Worm (Caenorhabditis elegans) whole organism, young adult: ENCODE measurements around the gene ram-5.

ENCODE experiments used
- C17E4.6 ChIP-seq: fragments of 200-800 bp; sonication (Bioruptor generic); IDR thresholded peaks from 2 replicates; pipeline ENCODE4 v1.3.6; 2022; ENCODE audit warnings: missing genetic modification reagents, missing genetic modification characterization, missing compliant biosample characterization
- F37B4.10 ChIP-seq: fragments of 200-800 bp; sonication (Bioruptor generic); IDR thresholded peaks from 2 replicates; pipeline ENCODE4 v1.3.6; 2022; ENCODE audit warnings: missing genetic modification characterization, missing compliant biosample characterization
- F39B2.1 ChIP-seq: fragments of 200-800 bp; sonication (Bioruptor generic); IDR thresholded peaks from 2 replicates; pipeline ENCODE4 v1.3.6; 2022; ENCODE audit warnings: missing genetic modification reagents, missing genetic modification characterization, missing compliant biosample characterization
- akir-1 ChIP-seq: fragments of 200-800 bp; sonication (Bioruptor generic); optimal IDR thresholded peaks from 2 replicates; lab custom pipeline; 2018; ENCODE audit warnings: mild to moderate bottlenecking, missing genetic modification characterization, moderate library complexity, missing compliant biosample characterization
- atf-7 ChIP-seq: sonication (generic microtip); optimal IDR thresholded peaks from 2 replicates; lab custom pipeline; 2017; ENCODE audit warnings: mild to moderate bottlenecking, missing genetic modification characterization, missing compliant biosample characterization
- ceh-40 ChIP-seq: fragments of 200-800 bp; sonication (Bioruptor generic); IDR thresholded peaks from 2 replicates; pipeline ENCODE4 v1.3.6; 2022; ENCODE audit warnings: missing genetic modification characterization, missing compliant biosample characterization
- hlh-12 ChIP-seq: sonication (generic microtip); optimal IDR thresholded peaks from 2 replicates; lab custom pipeline; 2016; ENCODE audit warnings: missing genetic modification characterization, missing compliant biosample characterization
- madf-10 ChIP-seq: sonication (generic microtip); optimal IDR thresholded peaks from 2 replicates; lab custom pipeline; 2016; ENCODE audit warnings: mild to moderate bottlenecking, missing genetic modification characterization, missing compliant biosample characterization
- nfya-1 ChIP-seq: sonication (generic microtip); optimal IDR thresholded peaks from 2 replicates; lab custom pipeline; 2017; ENCODE audit warnings: antibody characterized with exemption, missing compliant biosample characterization, missing genetic modification characterization, borderline replicate concordance; ENCODE audit not compliant: insufficient read depth
- nfya-2 ChIP-seq: fragments of 200-800 bp; sonication (Bioruptor generic); IDR thresholded peaks from 2 replicates; pipeline ENCODE4 v1.3.6; 2022; ENCODE audit warnings: missing genetic modification reagents, missing genetic modification characterization, missing compliant biosample characterization
- snpc-4 ChIP-seq, 5 experiments: fragments of 150-350 bp in 1 of 5; sonication (generic microtip) in 4 of 5; optimal IDR thresholded peaks; 2 replicates each; lab custom pipeline; 2014 to 2018; ENCODE audit warnings: missing genetic modification characterization in 5 of 5, missing biosample characterization in 3 of 5, antibody characterized with exemption in 2 of 5, mild to moderate bottlenecking in 2 of 5, missing compliant biosample characterization in 2 of 5, missing genotype in 2 of 5, moderate library complexity in 2 of 5, missing genetic modification reagents in 1 of 5
- unc-62 ChIP-seq: fragments of 150-350 bp; optimal IDR thresholded peaks from 2 replicates; lab custom pipeline; 2014; ENCODE audit warnings: missing biosample characterization, missing genetic modification reagents, missing genetic modification characterization

DNA sequence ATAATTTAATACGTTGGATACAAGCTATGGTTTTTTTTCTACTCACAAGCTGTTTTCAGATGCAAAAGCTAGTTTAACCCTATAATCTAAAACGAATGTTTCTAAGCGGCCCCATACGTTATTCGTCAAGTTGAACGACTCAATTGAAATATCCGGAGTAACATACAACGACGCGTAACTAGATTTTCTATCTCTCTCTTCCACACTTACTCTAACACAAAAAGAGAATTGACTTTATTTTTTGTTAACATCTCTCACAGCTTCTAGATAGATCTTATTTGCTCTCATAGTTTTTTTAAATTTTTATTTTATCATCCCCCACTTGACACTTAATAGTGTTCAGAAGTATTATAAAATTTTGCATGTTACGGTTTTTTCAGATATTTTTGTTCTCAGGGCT is 43.3 kb downstream of the ram-5 start:
- TF ChIP-seq nfya-1 (tag; lab: Kevin White, UChicago): no peak
- TF ChIP-seq ceh-40 (GFP tag; lab: Robert Waterston, UW): no peak
- TF ChIP-seq C17E4.6: no peak
- TF ChIP-seq F37B4.10 (GFP tag; lab: Robert Waterston, UW): no peak
- no peak for TF ChIP-seq snpc-4 (GFP tag; optimal IDR thresholded peaks at IDR 0.05; lab: Kevin White, UChicago)
- no peak for TF ChIP-seq snpc-4 (tag; optimal IDR thresholded peaks at IDR 0.05; lab: Kevin White, UChicago)
- no peak for TF ChIP-seq nfya-2 (GFP tag; lab: Robert Waterston, UW)
- no peak for TF ChIP-seq hlh-12
- TF ChIP-seq madf-10 (tag; lab: Kevin White, UChicago): no peak
- no peak for TF ChIP-seq unc-62 (GFP tag; lab: Kevin White, UChicago)
- TF ChIP-seq F39B2.1 (GFP tag; lab: Robert Waterston, UW): no peak
- TF ChIP-seq atf-7 (tag; lab: Kevin White, UChicago): no peak
- no peak for TF ChIP-seq akir-1
